Fruit fly (Drosophila melanogaster) whole organism, embryonic: ENCODE data around the gene APC4.

Experiments used
- Asciz ChIP-seq: fragments of 200-800 bp; sonication (Bioruptor generic); optimal IDR thresholded peaks from 2 replicates; lab custom pipeline; 2017; ENCODE audit warnings: missing biosample characterization, mild to moderate bottlenecking, missing genetic modification characterization, missing genetic modification reagents
- CG11093 ChIP-seq: fragments of 200-800 bp; sonication (Bioruptor generic); IDR thresholded peaks from 3 replicates; pipeline ENCODE4 v1.3.6; 2022; ENCODE audit warnings: missing biosample characterization, missing genetic modification characterization
- CG11504 ChIP-seq: fragments of 200-800 bp; sonication (Bioruptor generic); optimal IDR thresholded peaks from 3 replicates; lab custom pipeline; 2019; ENCODE audit warnings: missing biosample characterization, mild to moderate bottlenecking, missing genetic modification characterization, moderate library complexity
- CG12071 ChIP-seq: fragments of 200-800 bp; sonication (Bioruptor generic); optimal IDR thresholded peaks from 3 replicates; lab custom pipeline; 2018; ENCODE audit warnings: missing biosample characterization, mild to moderate bottlenecking, missing genetic modification characterization
- CG12391 ChIP-seq: fragments of 200-800 bp; sonication (Bioruptor generic); optimal IDR thresholded peaks from 3 replicates; lab custom pipeline; 2018; ENCODE audit warnings: missing biosample characterization, mild to moderate bottlenecking, missing genetic modification characterization, moderate library complexity
- CG12942 ChIP-seq: fragments of 200-800 bp; sonication (Bioruptor generic); optimal IDR thresholded peaks from 3 replicates; lab custom pipeline; 2016; ENCODE audit warnings: missing biosample characterization, missing genetic modification characterization
- CG13424 ChIP-seq: fragments of 200-800 bp; sonication (Bioruptor generic); optimal IDR thresholded peaks from 2 replicates; lab custom pipeline; 2019; ENCODE audit warnings: missing biosample characterization, mild to moderate bottlenecking, missing genetic modification characterization, moderate library complexity
- CG15696 ChIP-seq: fragments of 200-800 bp; sonication (Bioruptor generic); optimal IDR thresholded peaks from 2 replicates; lab custom pipeline; 2019; ENCODE audit warnings: missing biosample characterization, mild to moderate bottlenecking, missing genetic modification characterization, moderate library complexity
- CG16813 ChIP-seq: fragments of 200-800 bp; sonication (Bioruptor generic); IDR thresholded peaks from 3 replicates; pipeline ENCODE4 v1.3.6; 2022; ENCODE audit warnings: missing biosample characterization, missing genetic modification characterization; ENCODE audit not compliant: partially characterized antibody
- CG32767 ChIP-seq: fragments of 200-800 bp; sonication (Bioruptor generic); IDR thresholded peaks from 2 replicates; pipeline ENCODE4 v1.3.6; 2022; ENCODE audit warnings: missing biosample characterization, missing genetic modification characterization
- CG6654 ChIP-seq: fragments of 200-800 bp; sonication (Bioruptor generic); optimal IDR thresholded peaks from 2 replicates; lab custom pipeline; 2017; ENCODE audit warnings: missing biosample characterization, mild to moderate bottlenecking, missing genetic modification characterization
- CG7556 ChIP-seq: fragments of 200-800 bp; sonication (Bioruptor generic); optimal IDR thresholded peaks from 2 replicates; lab custom pipeline; 2017; ENCODE audit warnings: missing biosample characterization, mild to moderate bottlenecking, missing genetic modification characterization
- CG7839 ChIP-seq: fragments of 200-800 bp; sonication (Bioruptor generic); optimal IDR thresholded peaks from 3 replicates; lab custom pipeline; 2018; ENCODE audit warnings: missing biosample characterization, mild to moderate bottlenecking, missing genetic modification characterization, moderate library complexity
- D19B ChIP-seq: fragments of 200-800 bp; sonication (Bioruptor generic); optimal IDR thresholded peaks from 2 replicates; lab custom pipeline; 2017; ENCODE audit warnings: missing biosample characterization, mild to moderate bottlenecking, missing genetic modification characterization
- GATAe ChIP-seq: fragments of 200-800 bp; sonication (Bioruptor generic); conservative IDR thresholded peaks from 2 replicates; pipeline ENCODE4 v1.3.6; 2022; ENCODE audit warnings: missing biosample characterization, missing genetic modification characterization
- HHEX ChIP-seq: fragments of 200-800 bp; sonication (Bioruptor generic); optimal IDR thresholded peaks from 3 replicates; lab custom pipeline; 2017; ENCODE audit warnings: missing biosample characterization, mild to moderate bottlenecking, missing genetic modification characterization, missing genetic modification reagents
- Oli ChIP-seq: fragments of 200-800 bp; sonication (Bioruptor generic); optimal IDR thresholded peaks from 2 replicates; lab custom pipeline; 2018; ENCODE audit warnings: missing biosample characterization, mild to moderate bottlenecking, missing genetic modification characterization, moderate library complexity
- Six4 ChIP-seq: fragments of 200-800 bp; sonication (Bioruptor generic); optimal IDR thresholded peaks from 2 replicates; lab custom pipeline; 2016; ENCODE audit warnings: missing biosample characterization, missing genetic modification characterization
- Sox102F ChIP-seq: fragments of 200-800 bp; sonication (Bioruptor generic); optimal IDR thresholded peaks from 2 replicates; lab custom pipeline; 2018; ENCODE audit warnings: missing biosample characterization, mild to moderate bottlenecking, missing genetic modification characterization, moderate library complexity
- Ssrp ChIP-seq: fragments of 200-800 bp; sonication (Bioruptor generic); optimal IDR thresholded peaks from 2 replicates; lab custom pipeline; 2018; ENCODE audit warnings: missing biosample characterization, mild to moderate bottlenecking, missing genetic modification characterization, moderate library complexity
- br ChIP-seq: fragments of >200 bp; optimal IDR thresholded peaks from 2 replicates; lab custom pipeline; 2017
- bsh ChIP-seq, 2 experiments: fragments of 200-800 bp; sonication (Bioruptor generic); optimal IDR thresholded peaks; 2 replicates each; lab custom pipeline; 2017 to 2018; ENCODE audit warnings: mild to moderate bottlenecking in 2 of 2, missing biosample characterization in 2 of 2, missing genetic modification characterization in 2 of 2, moderate library complexity in 1 of 2
- corto ChIP-seq: fragments of 200-800 bp; sonication (Bioruptor generic); optimal IDR thresholded peaks from 2 replicates; lab custom pipeline; 2016; ENCODE audit warnings: missing biosample characterization, mild to moderate bottlenecking, missing genetic modification characterization, moderate library complexity
- dmrt99B ChIP-seq: fragments of 200-800 bp; sonication (Bioruptor generic); optimal IDR thresholded peaks from 2 replicates; lab custom pipeline; 2018; ENCODE audit warnings: missing biosample characterization, mild to moderate bottlenecking, missing genetic modification characterization, moderate library complexity
- eve ChIP-seq, 2 experiments: fragments of >200 bp; optimal IDR thresholded peaks; 2 replicates each; lab custom pipeline; 2017; ENCODE audit warnings: missing biosample characterization in 2 of 2, missing genetic modification characterization in 2 of 2
- eyg ChIP-seq: fragments of 200-800 bp; sonication (Bioruptor generic); optimal IDR thresholded peaks from 3 replicates; lab custom pipeline; 2016; ENCODE audit warnings: missing biosample characterization, missing genetic modification characterization
- fd102C ChIP-seq: fragments of 200-800 bp; sonication (Bioruptor generic); optimal IDR thresholded peaks from 2 replicates; lab custom pipeline; 2018; ENCODE audit warnings: missing biosample characterization, mild to moderate bottlenecking, missing genetic modification characterization, moderate library complexity
- fd96Cb ChIP-seq: fragments of 200-800 bp; sonication (Bioruptor generic); optimal IDR thresholded peaks from 2 replicates; lab custom pipeline; 2018; ENCODE audit warnings: missing biosample characterization, mild to moderate bottlenecking, missing genetic modification characterization, moderate library complexity
- gem ChIP-seq: fragments of 200-800 bp; sonication (Bioruptor generic); optimal IDR thresholded peaks from 2 replicates; lab custom pipeline; 2019; ENCODE audit warnings: missing biosample characterization, mild to moderate bottlenecking, missing genetic modification characterization, moderate library complexity
- hth ChIP-seq: fragments of >200 bp; optimal IDR thresholded peaks from 2 replicates; lab custom pipeline; 2017; ENCODE audit warnings: inconsistent platforms
- ind ChIP-seq: fragments of 200-800 bp; sonication (Bioruptor generic); optimal IDR thresholded peaks from 3 replicates; lab custom pipeline; 2016; ENCODE audit warnings: missing biosample characterization, missing genetic modification characterization
- lilli ChIP-seq: fragments of 200-800 bp; sonication (Bioruptor generic); optimal IDR thresholded peaks from 3 replicates; lab custom pipeline; 2016; ENCODE audit warnings: missing biosample characterization, missing genetic modification characterization
- mam ChIP-seq: fragments of 200-800 bp; sonication (Bioruptor generic); optimal IDR thresholded peaks from 3 replicates; lab custom pipeline; 2016; ENCODE audit warnings: missing biosample characterization, missing genetic modification characterization
- nom ChIP-seq: fragments of 200-800 bp; sonication (Bioruptor generic); optimal IDR thresholded peaks from 2 replicates; lab custom pipeline; 2017; ENCODE audit warnings: missing biosample characterization, missing genetic modification characterization, mild to moderate bottlenecking, moderate library complexity, missing genetic modification reagents
- p53 ChIP-seq: fragments of 200-800 bp; sonication (Bioruptor generic); optimal IDR thresholded peaks from 2 replicates; lab custom pipeline; 2016; ENCODE audit warnings: missing biosample characterization, missing genetic modification characterization
- pan ChIP-seq, 4 experiments: fragments of >200 bp in 3 of 4; fragments of 200-800 bp in 1 of 4; sonication (Bioruptor generic) in 1 of 4; optimal IDR thresholded peaks in 3 of 4; IDR thresholded peaks in 1 of 4; 2 replicates each; pipeline versions ENCODE4 v1.3.6 to Lab custom; 2017 to 2022; ENCODE audit warnings: missing biosample characterization in 2 of 4, missing genetic modification characterization in 2 of 4, mixed read lengths in 1 of 4
- phol ChIP-seq: fragments of 200-800 bp; sonication (Bioruptor generic); optimal IDR thresholded peaks from 3 replicates; lab custom pipeline; 2018; ENCODE audit warnings: missing biosample characterization, mild to moderate bottlenecking, missing genetic modification characterization, moderate library complexity
- sisA ChIP-seq: fragments of 200-800 bp; sonication (Bioruptor generic); IDR thresholded peaks from 2 replicates; pipeline ENCODE4 v1.3.6; 2022; ENCODE audit warnings: missing biosample characterization, missing genetic modification characterization
- unc-4 ChIP-seq: fragments of 200-800 bp; sonication (Bioruptor generic); IDR thresholded peaks from 2 replicates; pipeline ENCODE4 v1.3.6; 2022; ENCODE audit warnings: missing biosample characterization, missing genetic modification characterization; ENCODE audit not compliant: partially characterized antibody
- wek ChIP-seq: fragments of 200-800 bp; sonication (Bioruptor generic); optimal IDR thresholded peaks from 3 replicates; lab custom pipeline; 2018; ENCODE audit warnings: missing biosample characterization, mild to moderate bottlenecking, missing genetic modification characterization, moderate library complexity

Gene APC4

DNA sequence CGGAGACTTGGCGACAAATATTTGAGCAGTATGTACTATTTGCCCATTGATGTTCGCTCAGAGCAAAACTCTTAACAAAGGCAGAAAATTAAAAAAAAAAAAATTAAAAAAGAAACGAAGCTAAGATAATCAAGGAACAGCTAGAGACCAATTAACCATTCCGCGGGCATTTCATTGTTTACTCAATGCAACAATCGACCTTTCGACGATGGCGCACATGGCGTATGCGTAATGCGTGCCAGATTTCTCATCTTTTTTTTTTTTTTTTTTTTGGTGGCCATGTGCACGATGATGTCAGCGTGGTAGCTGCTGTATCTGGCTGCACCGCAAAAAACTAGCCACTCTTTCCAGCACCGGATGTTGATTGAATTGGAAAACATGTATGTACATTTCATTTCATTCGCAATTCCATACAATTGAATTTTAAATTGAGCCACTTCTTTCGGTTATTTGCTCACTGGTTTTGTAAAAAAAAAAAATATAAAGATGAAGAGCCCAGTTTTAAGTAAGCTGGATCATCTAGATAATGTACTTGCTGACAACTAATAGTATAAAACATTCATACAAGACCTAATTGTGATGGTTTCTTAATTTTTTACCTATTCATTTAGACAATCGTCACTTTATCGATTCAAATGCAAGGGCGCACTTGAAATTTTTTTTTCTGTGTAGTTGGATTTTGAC, 6.9 kb upstream of the APC4 start (continued):
- TF ChIP-seq CG15696 (tag; lab: Kevin White, UChicago) = no peak
- TF ChIP-seq CG12391 (tag; lab: Kevin White, UChicago) = peak; percentile 11
- no peak for TF ChIP-seq Six4
- no peak for TF ChIP-seq br
- no peak for TF ChIP-seq HHEX (GFP tag; lab: Kevin White, UChicago)
- TF ChIP-seq bsh (GFP tag; optimal IDR thresholded peaks at IDR 0.05; lab: Kevin White, UChicago) = no peak
- TF ChIP-seq ind (GFP tag; lab: Kevin White, UChicago) = peak; percentile 7
- TF ChIP-seq CG11093 = no peak
- peak; percentile 34 for TF ChIP-seq CG13424 (tag; lab: Kevin White, UChicago)
- peak; percentile 30 for TF ChIP-seq gem (tag; lab: Kevin White, UChicago)
- peak; percentile 18 for TF ChIP-seq CG7556 (GFP tag; lab: Kevin White, UChicago)
- TF ChIP-seq corto (GFP tag; lab: Kevin White, UChicago) = no peak
- peak; percentile 11 for TF ChIP-seq fd96Cb (tag; lab: Kevin White, UChicago)
- no peak for TF ChIP-seq Ssrp
- TF ChIP-seq CG6654 (GFP tag; lab: Kevin White, UChicago) = no peak
- no peak for TF ChIP-seq pan (optimal IDR thresholded peaks at IDR 0.05; lab: Kevin White, UChicago)
- TF ChIP-seq pan (GFP tag; optimal IDR thresholded peaks at IDR 0.05 in 1 of 2, IDR thresholded peaks at IDR 0.05 in 1 of 2) = no peak
- peak; percentile 62 for TF ChIP-seq nom (GFP tag; lab: Kevin White, UChicago)
- TF ChIP-seq eyg (GFP tag; lab: Kevin White, UChicago) = no peak
- TF ChIP-seq hth (lab: Kevin White, UChicago) = no peak
- no peak for TF ChIP-seq eve (GFP tag; optimal IDR thresholded peaks at IDR 0.05; lab: Kevin White, UChicago)
- TF ChIP-seq wek = no peak
- peak; percentile 26 for TF ChIP-seq CG7839
- no peak for TF ChIP-seq fd102C (GFP tag; lab: Kevin White, UChicago)
- TF ChIP-seq CG11504 (tag; lab: Kevin White, UChicago) = peak; percentile 52
- TF ChIP-seq phol (tag; lab: Kevin White, UChicago) = peak; percentile 36
- peak; percentile 33 for TF ChIP-seq Sox102F (GFP tag; lab: Kevin White, UChicago)
- TF ChIP-seq Oli (tag; lab: Kevin White, UChicago) = peak; percentile 16
- no peak for TF ChIP-seq lilli
- TF ChIP-seq mam (GFP tag; lab: Kevin White, UChicago) = no peak
- TF ChIP-seq CG12942 (GFP tag; lab: Kevin White, UChicago) = no peak
- TF ChIP-seq CG16813 (GFP tag; lab: Robert Waterston, UW) = no peak
- TF ChIP-seq CG12071 (GFP tag; lab: Kevin White, UChicago) = no peak
- no peak for TF ChIP-seq D19B (GFP tag; lab: Kevin White, UChicago)
- TF ChIP-seq unc-4 = no peak
- TF ChIP-seq p53 (GFP tag; lab: Kevin White, UChicago) = no peak
- 0 out of 2 replicates have a peak, but pooled peaks have one; percentile 10 for TF ChIP-seq sisA (GFP tag; lab: Robert Waterston, UW)
- TF ChIP-seq CG32767 = no peak
- no peak for TF ChIP-seq Asciz (GFP tag; lab: Kevin White, UChicago)
- no peak for TF ChIP-seq GATAe (GFP tag; lab: Robert Waterston, UW)
- TF ChIP-seq dmrt99B = peak; percentile 61
